Worm (Caenorhabditis elegans): ENCODE data around the gene F16H6.3.
A peak's percentile ranks its signal among the peaks of the same experiment; 100 is the strongest.

The F16H6.3 gene

ce11 chrV:18195006-18195405 is at the start of gene F16H6.3:
Gene F16H6.3, plus strand, starts transcription at chrV:18195306.
- TF ChIP-seq snpc-4 (tag; optimal IDR thresholded peaks at IDR 0.05) (no peak), fos-1 (tag; optimal IDR thresholded peaks at IDR 0.05) (no peak)

- TF ChIP-seq fos-1 (tag; optimal IDR thresholded peaks at IDR 0.05) = peak; percentile 4
- no peak for TF ChIP-seq zag-1 (tag; optimal IDR thresholded peaks at IDR 0.05)
Observed at ce11 chrV:18146077-18146476, 49.0 kb upstream of the F16H6.3 start, which contains the start of gene C14A6.3. Gene C14A6.3, plus strand, starts transcription at chrV:18146377.

ce11 chrV:18157707-18158106 is 37.4 kb upstream of the F16H6.3 start, which contains the start of gene clec-48:
Gene clec-48, plus strand, starts transcription at chrV:18158026.
- peak; percentile 13 for TF ChIP-seq sma-9 (GFP tag; optimal IDR thresholded peaks at IDR 0.05)
- no peak for TF ChIP-seq sma-9 (tag; optimal IDR thresholded peaks at IDR 0.05)
- no peak for TF ChIP-seq R02D3.7 (tag; optimal IDR thresholded peaks at IDR 0.05)

ce11 chrV:18158172-18158571 is 36.9 kb upstream of the F16H6.3 start:
- TF ChIP-seq dmd-4 (tag; optimal IDR thresholded peaks at IDR 0.05) (no peak), mbf-1 (tag; optimal IDR thresholded peaks at IDR 0.05) (no peak), nhr-21 (tag; optimal IDR thresholded peaks at IDR 0.05) (no peak), peb-1 (tag; optimal IDR thresholded peaks at IDR 0.05) (no peak), Y55F3AM.14 (GFP tag; optimal IDR thresholded peaks at IDR 0.05) (no peak), ZK546.5 (tag; optimal IDR thresholded peaks at IDR 0.05) (no peak), nhr-237 (tag; optimal IDR thresholded peaks at IDR 0.05) (no peak), nhr-11 (tag; optimal IDR thresholded peaks at IDR 0.05) (no peak), egl-27 (tag; optimal IDR thresholded peaks at IDR 0.05) (no peak)

- no peak for TF ChIP-seq alr-1 (tag; optimal IDR thresholded peaks at IDR 0.05)
- no peak for TF ChIP-seq Y55F3AM.14 (GFP tag; optimal IDR thresholded peaks at IDR 0.05)
- no peak for TF ChIP-seq ceh-16 (tag; optimal IDR thresholded peaks at IDR 0.05)
- no peak for TF ChIP-seq fos-1 (tag; optimal IDR thresholded peaks at IDR 0.05)
- no peak for TF ChIP-seq blmp-1 (tag; optimal IDR thresholded peaks at IDR 0.05; ENCODE audit: insufficient read depth)
- no peak for TF ChIP-seq R02D3.7 (tag; optimal IDR thresholded peaks at IDR 0.05)
- TF ChIP-seq mab-5 (tag; optimal IDR thresholded peaks at IDR 0.05) = no peak
- TF ChIP-seq peb-1 (tag; optimal IDR thresholded peaks at IDR 0.05) = no peak
- no peak for TF ChIP-seq C34F6.9 (tag; optimal IDR thresholded peaks at IDR 0.05)
- no peak for TF ChIP-seq aly-2 (tag; optimal IDR thresholded peaks at IDR 0.05)
Observed at ce11 chrV:18161228-18161627, 33.9 kb upstream of the F16H6.3 start, which contains the start of gene C14A6.13. Gene C14A6.13, minus strand, starts transcription at chrV:18161328.

ce11 chrV:18162568-18162967 is 32.5 kb upstream of the F16H6.3 start, which contains the start of gene C14A6.12:
Gene C14A6.12, minus strand, starts transcription at chrV:18162668.
- TF ChIP-seq nhr-11 (tag; optimal IDR thresholded peaks at IDR 0.05) (no peak), unc-55 (GFP tag; optimal IDR thresholded peaks at IDR 0.05) (no peak), F13H6.1 (tag; optimal IDR thresholded peaks at IDR 0.05) (no peak), nhr-129 (tag; optimal IDR thresholded peaks at IDR 0.05) (no peak), ztf-1 (GFP tag; conservative IDR thresholded peaks at IDR 0.05) (no peak), zag-1 (tag; optimal IDR thresholded peaks at IDR 0.05) (no peak), mbf-1 (tag; optimal IDR thresholded peaks at IDR 0.05) (no peak), nhr-77 (tag; optimal IDR thresholded peaks at IDR 0.05) (no peak), dmd-4 (tag; optimal IDR thresholded peaks at IDR 0.05) (no peak), R02D3.7 (tag; optimal IDR thresholded peaks at IDR 0.05) (no peak)

- TF ChIP-seq egl-27 (tag; optimal IDR thresholded peaks at IDR 0.05) (no peak), nhr-25 (tag; optimal IDR thresholded peaks at IDR 0.05) (no peak), nhr-23 (tag; optimal IDR thresholded peaks at IDR 0.05) (no peak), nhr-21 (tag; optimal IDR thresholded peaks at IDR 0.05) (no peak), nhr-10 (tag; optimal IDR thresholded peaks at IDR 0.05) (no peak), Y55F3AM.14 (GFP tag; optimal IDR thresholded peaks at IDR 0.05) (no peak), peb-1 (tag; optimal IDR thresholded peaks at IDR 0.05) (no peak), snpc-4 (tag; optimal IDR thresholded peaks at IDR 0.05) (no peak), nhr-12 (tag; optimal IDR thresholded peaks at IDR 0.05) (no peak), nhr-6 (tag; optimal IDR thresholded peaks at IDR 0.05) (no peak), zag-1 (tag; optimal IDR thresholded peaks at IDR 0.05) (no peak), nhr-77 (tag; optimal IDR thresholded peaks at IDR 0.05) (no peak), gmeb-1 (tag; optimal IDR thresholded peaks at IDR 0.05) (no peak), unc-62 (GFP tag; optimal IDR thresholded peaks at IDR 0.05) (no peak), ama-1 (optimal IDR thresholded peaks at IDR 0.05) (no peak), unc-55 (GFP tag; optimal IDR thresholded peaks at IDR 0.05) (no peak), F13H6.1 (tag; optimal IDR thresholded peaks at IDR 0.05) (no peak), lin-11 (tag; optimal IDR thresholded peaks at IDR 0.05) (no peak)
Observed at ce11 chrV:18163434-18163833, 31.7 kb upstream of the F16H6.3 start.
